Fruit fly (Drosophila melanogaster): ENCODE results near the gene CG32037.

The CG32037 gene

dm6 chr3L:9447239-9447777 lies 44.7 kb downstream of the CG32037 start (continued):
- TF ChIP-seq cato (GFP tag; optimal IDR thresholded peaks at IDR 0.05; ENCODE audit: borderline replicate concordance) (no peak), CG11398 (GFP tag; optimal IDR thresholded peaks at IDR 0.05) (no peak), p53 (GFP tag; optimal IDR thresholded peaks at IDR 0.05) (no peak), otp (GFP tag; IDR thresholded peaks at IDR 0.05) (peak; percentile 16; the same call in 1 of the 3 replicates), Aef1 (GFP tag; IDR thresholded peaks at IDR 0.05) (peak; percentile 62; the same call in 2 of the 3 replicates), Sin3A (optimal IDR thresholded peaks at IDR 0.05) (no peak), Lpt (GFP tag; optimal IDR thresholded peaks at IDR 0.05) (no peak), Blimp-1 (GFP tag; optimal IDR thresholded peaks at IDR 0.05) (no peak), CG4360 (GFP tag; IDR thresholded peaks at IDR 0.05) (peak; percentile 85), mirr (GFP tag; optimal IDR thresholded peaks at IDR 0.05) (peak; percentile 89), pnt (GFP tag; optimal IDR thresholded peaks at IDR 0.05) (no peak), da (GFP tag; optimal IDR thresholded peaks at IDR 0.05) (no peak), CG13424 (tag; optimal IDR thresholded peaks at IDR 0.05) (no peak), CG9876 (GFP tag; optimal IDR thresholded peaks at IDR 0.05) (no peak), repo (GFP tag; optimal IDR thresholded peaks at IDR 0.05) (no peak), CG10366 (GFP tag; IDR thresholded peaks at IDR 0.05) (no peak), psq (GFP tag; optimal IDR thresholded peaks at IDR 0.05) (no peak), wor (GFP tag; IDR thresholded peaks at IDR 0.05) (no peak), CG6175 (GFP tag; IDR thresholded peaks at IDR 0.05) (peak; percentile 54; the same call in 1 of the 3 replicates), CG12236 (GFP tag; optimal IDR thresholded peaks at IDR 0.05) (no peak), seq (GFP tag; IDR thresholded peaks at IDR 0.05) (no peak; the same call in 1 of the 2 replicates), z (GFP tag; IDR thresholded peaks at IDR 0.05) (no peak), CG16779 (GFP tag; IDR thresholded peaks at IDR 0.05) (no peak), CG18619 (GFP tag; optimal IDR thresholded peaks at IDR 0.05) (no peak), Awh (GFP tag; IDR thresholded peaks at IDR 0.05) (0 out of 2 replicates have a peak, but pooled peaks have one; percentile 33), zfh2 (GFP tag; optimal IDR thresholded peaks at IDR 0.05) (no peak), wdn (GFP tag; IDR thresholded peaks at IDR 0.05) (no peak), esg (GFP tag; conservative IDR thresholded peaks at IDR 0.05) (no peak), NC2β (GFP tag; optimal IDR thresholded peaks at IDR 0.05) (no peak), Xrp1 (GFP tag; IDR thresholded peaks at IDR 0.05) (no peak), CG11456 (GFP tag; IDR thresholded peaks at IDR 0.05) (no peak), CG3163 (GFP tag; optimal IDR thresholded peaks at IDR 0.05) (no peak), hth (optimal IDR thresholded peaks at IDR 0.05) (no peak), CG17385 (GFP tag; optimal IDR thresholded peaks at IDR 0.05) (no peak), CG6272 (GFP tag; IDR thresholded peaks at IDR 0.05) (no peak), Elba2 (GFP tag; optimal IDR thresholded peaks at IDR 0.05) (peak; percentile 99), CG15269 (tag; optimal IDR thresholded peaks at IDR 0.05) (peak; percentile 14), nerfin-1 (tag; optimal IDR thresholded peaks at IDR 0.05) (no peak), CG2678 (tag; optimal IDR thresholded peaks at IDR 0.05) (peak; percentile 19), ssp (GFP tag; IDR thresholded peaks at IDR 0.05) (no peak), Vsx1 (GFP tag; optimal IDR thresholded peaks at IDR 0.05) (no peak), tna (GFP tag; IDR thresholded peaks at IDR 0.05; ENCODE audit: partially characterized antibody) (no peak), CG15011 (GFP tag; optimal IDR thresholded peaks at IDR 0.05) (no peak), disco-r (GFP tag; optimal IDR thresholded peaks at IDR 0.05) (no peak), gro (GFP tag; optimal IDR thresholded peaks at IDR 0.05) (peak; percentile 45), CG7372 (GFP tag; IDR thresholded peaks at IDR 0.05) (no peak), CG4730 (GFP tag; IDR thresholded peaks at IDR 0.05) (no peak), CG9817 (tag; optimal IDR thresholded peaks at IDR 0.05) (no peak), TFAM (GFP tag; optimal IDR thresholded peaks at IDR 0.05) (no peak), CG2199 (GFP tag; IDR thresholded peaks at IDR 0.05) (0 out of 3 replicates have a peak, but pooled peaks have one; percentile 8), CHES-1-like (GFP tag; optimal IDR thresholded peaks at IDR 0.05) (peak; percentile 18), cad (GFP tag; optimal IDR thresholded peaks at IDR 0.05) (peak; percentile 23), caup (GFP tag; optimal IDR thresholded peaks at IDR 0.05; ENCODE audit: severe bottlenecking) (peak; percentile 36)

Data from whole organism, embryonic.